Worm (Caenorhabditis elegans) whole organism, L4/young adult: ENCODE measurements around the gene daf-37.

Source experiments
- dao-5 ChIP-seq: sonication (generic microtip); optimal IDR thresholded peaks from 2 replicates; lab custom pipeline; 2016; ENCODE audit warnings: missing genotype, missing genetic modification characterization, moderate library complexity, missing compliant biosample characterization
- him-1 ChIP-seq: sonication (generic microtip); optimal IDR thresholded peaks from 2 replicates; lab custom pipeline; 2016; ENCODE audit warnings: missing genotype, missing genetic modification reagents, missing genetic modification characterization, missing compliant biosample characterization

DNA sequence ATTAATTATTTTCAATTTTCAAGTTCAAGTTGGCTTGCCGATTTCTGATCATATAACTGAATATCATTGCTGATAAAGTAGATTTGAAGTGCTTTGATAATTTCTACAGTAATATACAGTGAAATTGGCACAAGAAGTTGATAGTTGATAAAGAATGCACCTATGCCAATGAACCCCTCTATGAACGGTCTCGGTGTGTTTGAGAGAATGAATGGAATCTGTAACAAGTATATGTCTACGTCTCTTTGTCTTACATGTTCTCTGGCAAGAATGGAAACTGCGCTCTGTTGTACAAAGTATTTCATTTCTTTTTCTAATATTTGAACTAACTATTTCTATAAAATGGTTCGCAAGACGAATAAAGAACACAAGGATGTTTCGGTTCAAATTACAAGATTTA is 33.7 kb upstream of the daf-37 start, which contains the start of gene T24H7.8:
- TF ChIP-seq him-1 (tag; lab: Kevin White, UChicago) (no peak), dao-5 (no peak)
